Worm (Caenorhabditis elegans) whole organism, L1 larva: ENCODE data around the gene F53F4.16.
A peak's percentile ranks its signal among the peaks of the same experiment; 100 is the strongest.

ENCODE experiments used
- C04F5.9 ChIP-seq: sonication (generic microtip); optimal IDR thresholded peaks from 2 replicates; lab custom pipeline; 2016; ENCODE audit warnings: missing genetic modification characterization, missing compliant biosample characterization
- Y116A8C.19 ChIP-seq: sonication (generic microtip); optimal IDR thresholded peaks from 2 replicates; lab custom pipeline; 2016; ENCODE audit warnings: missing compliant biosample characterization, missing genetic modification characterization, borderline replicate concordance
- alr-1 ChIP-seq: fragments of 200-800 bp; sonication (Bioruptor generic); optimal IDR thresholded peaks from 2 replicates; lab custom pipeline; 2018; ENCODE audit warnings: borderline replicate concordance, mild to moderate bottlenecking, missing genetic modification characterization, missing compliant biosample characterization
- blmp-1 ChIP-seq: fragments of 150-350 bp; optimal IDR thresholded peaks from 2 replicates; lab custom pipeline; 2014; ENCODE audit warnings: missing biosample characterization, missing genetic modification characterization
- dpl-1 ChIP-seq, 3 experiments: fragments of 150-350 bp in 2 of 3; sonication (generic microtip) in 1 of 3; optimal IDR thresholded peaks; 2 replicates each; lab custom pipeline; 2014 to 2017; ENCODE audit warnings: missing biosample characterization in 3 of 3, missing genetic modification characterization in 3 of 3, missing genetic modification reagents in 3 of 3
- dsc-1 ChIP-seq: sonication (generic microtip); optimal IDR thresholded peaks from 2 replicates; lab custom pipeline; 2016; ENCODE audit warnings: mild to moderate bottlenecking, missing genetic modification characterization, missing compliant biosample characterization
- efl-1 ChIP-seq, 4 experiments: fragments of 150-350 bp; optimal IDR thresholded peaks in 3 of 4; peaks in 1 of 4; 1 replicate in 1 of 4; 2 replicates in 3 of 4; lab custom pipeline; 2014; ENCODE audit warnings: missing biosample characterization in 2 of 4, missing genetic modification characterization in 2 of 4, missing genetic modification reagents in 2 of 4
- efl-3 ChIP-seq: fragments of 200-800 bp; sonication (Bioruptor generic); optimal IDR thresholded peaks from 2 replicates; lab custom pipeline; 2018; ENCODE audit warnings: mild to moderate bottlenecking, missing genetic modification characterization, missing compliant biosample characterization
- egl-13 ChIP-seq: sonication (generic microtip); optimal IDR thresholded peaks from 2 replicates; lab custom pipeline; 2016; ENCODE audit warnings: missing genotype, missing genetic modification reagents, missing genetic modification characterization, missing compliant biosample characterization
- elt-2 ChIP-seq: sonication (generic microtip); optimal IDR thresholded peaks from 2 replicates; lab custom pipeline; 2016; ENCODE audit warnings: missing genetic modification characterization, mild to moderate bottlenecking, inconsistent platforms, missing compliant biosample characterization, missing genetic modification reagents
- elt-3 ChIP-seq, 6 experiments: fragments of 150-350 bp in 1 of 6; sonication (generic microtip); optimal IDR thresholded peaks; 2 replicates each; lab custom pipeline; 2017 to 2018; ENCODE audit warnings: missing biosample characterization in 6 of 6, missing genetic modification characterization in 6 of 6, inconsistent platforms in 1 of 6
- fkh-4 ChIP-seq: sonication (generic microtip); optimal IDR thresholded peaks from 2 replicates; lab custom pipeline; 2016; ENCODE audit warnings: missing compliant biosample characterization, missing genetic modification characterization, borderline replicate concordance
- fkh-8 ChIP-seq: sonication (generic microtip); optimal IDR thresholded peaks from 2 replicates; lab custom pipeline; 2016; ENCODE audit warnings: mild to moderate bottlenecking, missing genetic modification characterization, missing compliant biosample characterization
- grh-1 ChIP-seq: fragments of 200-800 bp; sonication (Bioruptor generic); IDR thresholded peaks from 2 replicates; pipeline ENCODE4 v1.3.6; 2022; ENCODE audit warnings: missing genetic modification reagents, missing genetic modification characterization, missing compliant biosample characterization
- hlh-4 ChIP-seq: sonication (generic microtip); optimal IDR thresholded peaks from 2 replicates; lab custom pipeline; 2016; ENCODE audit warnings: mild to moderate bottlenecking, missing genetic modification characterization, missing compliant biosample characterization
- hpl-2 ChIP-seq: fragments of 150-350 bp; optimal IDR thresholded peaks from 2 replicates; lab custom pipeline; 2014; ENCODE audit warnings: missing biosample characterization, missing genetic modification reagents, missing genetic modification characterization
- isw-1 ChIP-seq: fragments of 200-800 bp; sonication (Bioruptor generic); IDR thresholded peaks from 2 replicates; pipeline ENCODE4 v1.3.6; 2022; ENCODE audit warnings: missing genetic modification characterization, missing compliant biosample characterization
- lin-13 ChIP-seq: fragments of 150-350 bp; optimal IDR thresholded peaks from 2 replicates; lab custom pipeline; 2014; ENCODE audit warnings: missing biosample characterization, missing genetic modification reagents, missing genetic modification characterization
- lin-14 ChIP-seq: fragments of 200-800 bp; sonication (Bioruptor generic); optimal IDR thresholded peaks from 2 replicates; lab custom pipeline; 2018; ENCODE audit warnings: mild to moderate bottlenecking, missing genetic modification characterization, moderate library complexity, missing compliant biosample characterization
- lin-15B ChIP-seq: fragments of 150-350 bp; sonication (generic microtip); optimal IDR thresholded peaks from 3 replicates; lab custom pipeline; 2014; ENCODE audit warnings: missing biosample characterization, missing genetic modification characterization
- lin-35 ChIP-seq, 2 experiments: fragments of 150-350 bp; optimal IDR thresholded peaks; 2 replicates each; lab custom pipeline; 2014; ENCODE audit warnings: missing biosample characterization in 2 of 2, missing genetic modification characterization in 2 of 2, missing genetic modification reagents in 2 of 2
- mdl-1 ChIP-seq, 2 experiments: fragments of 150-350 bp; optimal IDR thresholded peaks; 2 replicates each; lab custom pipeline; 2014 to 2017; ENCODE audit warnings: missing biosample characterization in 2 of 2, missing genetic modification characterization in 2 of 2, inconsistent platforms in 1 of 2
- mep-1 ChIP-seq: fragments of 150-350 bp; optimal IDR thresholded peaks from 2 replicates; lab custom pipeline; 2014; ENCODE audit warnings: missing biosample characterization, missing genetic modification characterization
- nhr-11 ChIP-seq: fragments of 150-350 bp; optimal IDR thresholded peaks from 2 replicates; lab custom pipeline; 2014; ENCODE audit warnings: missing biosample characterization, missing genetic modification characterization
- nhr-12 ChIP-seq: sonication (generic microtip); optimal IDR thresholded peaks from 2 replicates; lab custom pipeline; 2017; ENCODE audit warnings: missing biosample characterization, missing genetic modification characterization
- nhr-20 ChIP-seq: sonication (generic microtip); optimal IDR thresholded peaks from 2 replicates; lab custom pipeline; 2016; ENCODE audit warnings: mild to moderate bottlenecking, missing genetic modification characterization, missing compliant biosample characterization
- nhr-237 ChIP-seq: fragments of 150-350 bp; optimal IDR thresholded peaks from 2 replicates; lab custom pipeline; 2014; ENCODE audit warnings: missing biosample characterization, missing genetic modification characterization
- nhr-28 ChIP-seq: fragments of 150-350 bp; optimal IDR thresholded peaks from 2 replicates; lab custom pipeline; 2014; ENCODE audit warnings: missing biosample characterization, missing genetic modification characterization
- nhr-71 ChIP-seq: sonication (generic microtip); optimal IDR thresholded peaks from 2 replicates; lab custom pipeline; 2016; ENCODE audit warnings: mild to moderate bottlenecking, missing genetic modification characterization, moderate library complexity, missing compliant biosample characterization
- nhr-84 ChIP-seq: sonication (generic microtip); optimal IDR thresholded peaks from 2 replicates; lab custom pipeline; 2017; ENCODE audit warnings: missing biosample characterization, missing genetic modification characterization
- nhr-85 ChIP-seq: sonication (generic microtip); peaks from one replicate; lab custom pipeline; 2016; ENCODE audit warnings: missing genetic modification characterization, inconsistent platforms, missing compliant biosample characterization
- nhr-90 ChIP-seq: sonication (generic microtip); optimal IDR thresholded peaks from 2 replicates; lab custom pipeline; 2016; ENCODE audit warnings: mild to moderate bottlenecking, missing genetic modification characterization, missing compliant biosample characterization; ENCODE audit not compliant: poor library complexity
- pag-3 ChIP-seq: sonication (generic microtip); optimal IDR thresholded peaks from 2 replicates; lab custom pipeline; 2017; ENCODE audit warnings: missing genetic modification characterization, mild to moderate bottlenecking, missing compliant biosample characterization, antibody characterized with exemption, borderline replicate concordance; ENCODE audit not compliant: insufficient read depth
- pax-3 ChIP-seq: fragments of 200-800 bp; sonication (Bioruptor generic); optimal IDR thresholded peaks from 2 replicates; lab custom pipeline; 2018; ENCODE audit warnings: mild to moderate bottlenecking, missing genetic modification characterization, moderate library complexity, missing compliant biosample characterization
- pqm-1 ChIP-seq: sonication (generic microtip); optimal IDR thresholded peaks from 3 replicates; lab custom pipeline; 2017; ENCODE audit warnings: missing biosample characterization, missing genetic modification characterization
- rnt-1 ChIP-seq: sonication (generic microtip); optimal IDR thresholded peaks from 2 replicates; lab custom pipeline; 2016; ENCODE audit warnings: mild to moderate bottlenecking, missing genetic modification characterization, moderate library complexity, missing compliant biosample characterization
- skn-1 ChIP-seq: fragments of 150-350 bp; optimal IDR thresholded peaks from 2 replicates; lab custom pipeline; 2014; ENCODE audit warnings: missing biosample characterization, missing genetic modification characterization
- snu-23 ChIP-seq: sonication (generic microtip); optimal IDR thresholded peaks from 2 replicates; lab custom pipeline; 2016; ENCODE audit warnings: missing genetic modification characterization, missing compliant biosample characterization
- sptf-1 ChIP-seq: fragments of 150-350 bp; optimal IDR thresholded peaks from 2 replicates; lab custom pipeline; 2014; ENCODE audit warnings: missing biosample characterization, missing genetic modification characterization
- tlp-1 ChIP-seq: fragments of 150-350 bp; optimal IDR thresholded peaks from 2 replicates; lab custom pipeline; 2014; ENCODE audit warnings: missing biosample characterization, missing genetic modification characterization
- xbp-1 ChIP-seq: sonication (generic microtip); optimal IDR thresholded peaks from 2 replicates; lab custom pipeline; 2016; ENCODE audit warnings: missing genetic modification characterization, missing compliant biosample characterization
- zag-1 ChIP-seq: fragments of 150-350 bp; optimal IDR thresholded peaks from 2 replicates; lab custom pipeline; 2014; ENCODE audit warnings: missing biosample characterization, missing genetic modification characterization
- zip-4 ChIP-seq: fragments of 200-800 bp; sonication (Bioruptor generic); optimal IDR thresholded peaks from 2 replicates; lab custom pipeline; 2018; ENCODE audit warnings: mild to moderate bottlenecking, missing genetic modification characterization, moderate library complexity, missing compliant biosample characterization
- ztf-11 ChIP-seq, 2 experiments: sonication (generic microtip); optimal IDR thresholded peaks; 2 replicates each; lab custom pipeline; 2016 to 2017; ENCODE audit warnings: missing genetic modification characterization in 2 of 2, missing biosample characterization in 1 of 2, missing compliant biosample characterization in 1 of 2
- ztf-4 ChIP-seq: fragments of 150-350 bp; optimal IDR thresholded peaks from 2 replicates; lab custom pipeline; 2014; ENCODE audit warnings: missing biosample characterization, missing genetic modification characterization

The F53F4.16 gene

ce11 chrV:13654394-13654792 lies 32.8 kb upstream of the F53F4.16 start:
- TF ChIP-seq isw-1 (GFP tag; lab: Robert Waterston, UW) = no peak
- TF ChIP-seq zag-1 = no peak
- peak; percentile 59 for TF ChIP-seq dsc-1 (tag; lab: Kevin White, UChicago)
- no peak for TF ChIP-seq sptf-1 (tag; lab: Kevin White, UChicago)
- no peak for TF ChIP-seq alr-1
- no peak for TF ChIP-seq rnt-1 (tag; lab: Kevin White, UChicago)
- TF ChIP-seq skn-1 (tag; lab: Kevin White, UChicago) = peak; percentile 41
- TF ChIP-seq C04F5.9 = no peak
- TF ChIP-seq nhr-90 = no peak
- TF ChIP-seq lin-15B (tag; lab: Kevin White, UChicago) = no peak
- no peak for TF ChIP-seq ztf-11 (tag; optimal IDR thresholded peaks at IDR 0.05; lab: Kevin White, UChicago)
- TF ChIP-seq tlp-1 (tag; lab: Kevin White, UChicago) = no peak
- no peak for TF ChIP-seq zip-4 (GFP tag; lab: Kevin White, UChicago)
- no peak for TF ChIP-seq nhr-237 (tag; lab: Kevin White, UChicago)
- peak; percentile 15 for TF ChIP-seq fkh-4
- no peak for TF ChIP-seq xbp-1
- no peak for TF ChIP-seq nhr-12
- TF ChIP-seq Y116A8C.19 (tag; lab: Kevin White, UChicago) = no peak
- TF ChIP-seq, all 84 proteins: peak for 3

ce11 chrV:13653713-13654393 lies 32.2 kb upstream of the F53F4.16 start, which contains the start of gene lpin-1:
Gene lpin-1, minus strand, starts transcription at chrV:13654129.
- no peak for TF ChIP-seq pqm-1
- peak; percentile 14 for TF ChIP-seq nhr-20 (tag; lab: Kevin White, UChicago)
- no peak for TF ChIP-seq hlh-4 (tag; lab: Kevin White, UChicago)
- TF ChIP-seq dpl-1 (GFP tag; optimal IDR thresholded peaks at IDR 0.05; lab: Kevin White, UChicago) = peak in 1 of 3 experiments; percentile 12
- no peak for TF ChIP-seq pax-3 (tag; lab: Kevin White, UChicago)
- TF ChIP-seq fkh-8 (tag; lab: Kevin White, UChicago) = no peak
- TF ChIP-seq nhr-12 = no peak
- TF ChIP-seq grh-1 (GFP tag; lab: Robert Waterston, UW) = no peak
- no peak for TF ChIP-seq zag-1
- no peak for TF ChIP-seq zip-4 (GFP tag; lab: Kevin White, UChicago)
- peak; percentile 28 for TF ChIP-seq nhr-71 (tag; lab: Kevin White, UChicago)
- TF ChIP-seq fkh-4 = no peak
- no peak for TF ChIP-seq hpl-2 (GFP tag; lab: Kevin White, UChicago)
- no peak for TF ChIP-seq nhr-28
- TF ChIP-seq blmp-1 (tag; lab: Kevin White, UChicago) = peak; percentile 84
- TF ChIP-seq lin-14 (GFP tag; lab: Kevin White, UChicago) = peak; percentile 11
- TF ChIP-seq elt-3 (tag; optimal IDR thresholded peaks at IDR 0.05; lab: Kevin White, UChicago) = peak in 1 of 6 experiments; percentile 31
- TF ChIP-seq pag-3 (tag; lab: Kevin White, UChicago) = no peak
- TF ChIP-seq tlp-1 (tag; lab: Kevin White, UChicago) = no peak
- peak; percentile 71 for TF ChIP-seq nhr-85 (tag; lab: Kevin White, UChicago)
- no peak for TF ChIP-seq lin-13
- TF ChIP-seq dsc-1 (tag; lab: Kevin White, UChicago) = no peak
- peak; percentile 21 for TF ChIP-seq ztf-4 (tag; lab: Kevin White, UChicago)
- TF ChIP-seq alr-1 = no peak
- TF ChIP-seq efl-3 = no peak
- TF ChIP-seq skn-1 (tag; lab: Kevin White, UChicago) = no peak
- TF ChIP-seq egl-13 (tag; lab: Kevin White, UChicago) = no peak
- TF ChIP-seq lin-35 (GFP tag; optimal IDR thresholded peaks at IDR 0.05; lab: Kevin White, UChicago) = no peak
- TF ChIP-seq elt-2 (tag; lab: Kevin White, UChicago) = peak; percentile 12
- TF ChIP-seq nhr-11 (tag; lab: Kevin White, UChicago) = no peak
- no peak for TF ChIP-seq xbp-1
- TF ChIP-seq efl-1 (optimal IDR thresholded peaks at IDR 0.05; lab: Kevin White, UChicago) = no peak
- TF ChIP-seq efl-1 (GFP tag; optimal IDR thresholded peaks at IDR 0.05 in 1 of 2; lab: Kevin White, UChicago) = peak in 1 of 2 experiments; percentile 50
- peak; percentile 4 for TF ChIP-seq snu-23 (GFP tag; lab: Kevin White, UChicago)
- no peak for TF ChIP-seq C04F5.9
- TF ChIP-seq nhr-84 (tag; lab: Kevin White, UChicago) = no peak
- no peak for TF ChIP-seq mdl-1 (tag; optimal IDR thresholded peaks at IDR 0.05; lab: Kevin White, UChicago)
- peak; percentile 40 for TF ChIP-seq mep-1
